Worm (Caenorhabditis elegans): Measurements from ENCODE around the gene B0507.9.
A peak's percentile ranks its signal among the peaks of the same experiment; 100 is the strongest.

Gene B0507.9

ce11 chrV:8785526-8785925, 19.7 kb upstream of the B0507.9 start:
- TF ChIP-seq elt-3 (tag; optimal IDR thresholded peaks at IDR 0.05) (no peak), bed-3 (GFP tag; optimal IDR thresholded peaks at IDR 0.05) (no peak), unc-39 (tag; optimal IDR thresholded peaks at IDR 0.05) (no peak), M03D4.4 (tag; optimal IDR thresholded peaks at IDR 0.05) (peak; percentile 73), ceh-39 (tag; optimal IDR thresholded peaks at IDR 0.05) (peak; percentile 8), mab-5 (tag; optimal IDR thresholded peaks at IDR 0.05) (no peak), ces-1 (GFP tag; optimal IDR thresholded peaks at IDR 0.05) (no peak), flh-1 (GFP tag; optimal IDR thresholded peaks at IDR 0.05) (no peak), unc-62 (GFP tag; optimal IDR thresholded peaks at IDR 0.05) (peak; percentile 70), lsy-2 (tag; optimal IDR thresholded peaks at IDR 0.05) (peak; percentile 6), lin-32 (GFP tag; optimal IDR thresholded peaks at IDR 0.05) (no peak), unc-120 (tag; optimal IDR thresholded peaks at IDR 0.05; ENCODE audit: poor library complexity, severe bottlenecking) (peak; percentile 63), nhr-28 (tag; optimal IDR thresholded peaks at IDR 0.05) (no peak), drap-1 (GFP tag; optimal IDR thresholded peaks at IDR 0.05) (peak; percentile 64), pha-4 (tag; optimal IDR thresholded peaks at IDR 0.05) (peak; percentile 66), tbx-8 (GFP tag; optimal IDR thresholded peaks at IDR 0.05) (peak; percentile 55), blmp-1 (tag; optimal IDR thresholded peaks at IDR 0.05) (no peak), snpc-4 (tag; optimal IDR thresholded peaks at IDR 0.05) (no peak), cnd-1 (tag; optimal IDR thresholded peaks at IDR 0.05) (peak; percentile 86), ceh-43 (GFP tag; optimal IDR thresholded peaks at IDR 0.05) (no peak), nhr-76 (tag; optimal IDR thresholded peaks at IDR 0.05) (no peak), nhr-12 (tag; optimal IDR thresholded peaks at IDR 0.05) (no peak), sptf-1 (tag; optimal IDR thresholded peaks at IDR 0.05) (peak; percentile 77), nhr-2 (tag; optimal IDR thresholded peaks at IDR 0.05) (no peak), hlh-1 (tag; optimal IDR thresholded peaks at IDR 0.05) (peak; percentile 24), ham-2 (GFP tag; optimal IDR thresholded peaks at IDR 0.05) (peak; percentile 96), mls-2 (tag; optimal IDR thresholded peaks at IDR 0.05) (peak; percentile 46), nhr-237 (tag; optimal IDR thresholded peaks at IDR 0.05) (no peak), ceh-83 (GFP tag; optimal IDR thresholded peaks at IDR 0.05) (peak; percentile 27), ztf-11 (tag; optimal IDR thresholded peaks at IDR 0.05) (peak; percentile 91), lin-13 (tag; optimal IDR thresholded peaks at IDR 0.05) (peak; percentile 11), mep-1 (tag; optimal IDR thresholded peaks at IDR 0.05) (peak; percentile 23), zip-8 (tag; optimal IDR thresholded peaks at IDR 0.05) (no peak), elt-1 (tag; optimal IDR thresholded peaks at IDR 0.05; ENCODE audit: borderline replicate concordance, insufficient read depth) (no peak), sem-2 (GFP tag; optimal IDR thresholded peaks at IDR 0.05) (no peak)

DNA sequence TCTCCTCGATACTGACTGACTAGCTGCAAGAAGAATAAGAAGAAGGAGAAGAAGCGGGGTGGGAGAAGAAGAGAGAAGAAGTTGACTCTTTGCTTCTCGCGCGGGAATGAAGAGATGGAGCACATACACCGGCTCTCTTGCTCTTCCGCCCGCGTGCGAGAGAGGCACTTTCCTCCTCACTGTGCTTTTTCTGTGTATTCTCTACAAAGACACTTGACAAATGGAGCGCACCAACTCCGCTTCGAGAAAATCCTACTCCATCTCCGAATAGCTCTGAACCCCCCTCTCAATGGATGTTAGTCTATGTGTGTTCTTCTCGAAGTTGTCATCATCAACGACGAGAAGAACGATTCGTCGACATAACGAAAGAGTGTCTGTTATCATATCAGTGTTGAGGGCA, 18.6 kb upstream of the B0507.9 start:
- TF ChIP-seq sptf-1 (tag; optimal IDR thresholded peaks at IDR 0.05) (no peak), mls-2 (tag; optimal IDR thresholded peaks at IDR 0.05) (no peak), pha-4 (tag; optimal IDR thresholded peaks at IDR 0.05) (peak; percentile 48), hlh-1 (tag; optimal IDR thresholded peaks at IDR 0.05) (peak; percentile 31), ceh-83 (GFP tag; optimal IDR thresholded peaks at IDR 0.05) (no peak), mep-1 (tag; optimal IDR thresholded peaks at IDR 0.05) (peak; percentile 28)

- TF ChIP-seq ztf-11 (tag; optimal IDR thresholded peaks at IDR 0.05) (no peak), ces-1 (GFP tag; optimal IDR thresholded peaks at IDR 0.05) (no peak), lin-32 (GFP tag; optimal IDR thresholded peaks at IDR 0.05) (no peak), ceh-43 (GFP tag; optimal IDR thresholded peaks at IDR 0.05) (no peak), sptf-1 (tag; optimal IDR thresholded peaks at IDR 0.05) (peak; percentile 33), mep-1 (tag; optimal IDR thresholded peaks at IDR 0.05) (no peak), ham-2 (GFP tag; optimal IDR thresholded peaks at IDR 0.05) (no peak)
Measured at ce11 chrV:8782112-8782511, 16.3 kb upstream of the B0507.9 start.

- no peak for TF ChIP-seq cnd-1 (tag; optimal IDR thresholded peaks at IDR 0.05)
- no peak for TF ChIP-seq sptf-1 (tag; optimal IDR thresholded peaks at IDR 0.05)
- TF ChIP-seq nhr-12 (tag; optimal IDR thresholded peaks at IDR 0.05), result no peak
- TF ChIP-seq unc-62 (GFP tag; optimal IDR thresholded peaks at IDR 0.05), result no peak
Measured at ce11 chrV:8781164-8781563, 15.3 kb upstream of the B0507.9 start.
